Worm (Caenorhabditis elegans) whole organism, L2 larva: ENCODE results near the gene T10B5.7.

Source experiments
- C34F6.9 ChIP-seq: fragments of 150-350 bp; optimal IDR thresholded peaks from 2 replicates; lab custom pipeline; 2014; ENCODE audit warnings: missing biosample characterization, missing genetic modification characterization
- F13H6.1 ChIP-seq: sonication (generic microtip); optimal IDR thresholded peaks from 2 replicates; lab custom pipeline; 2016; ENCODE audit warnings: missing genetic modification characterization, missing compliant biosample characterization
- Y55F3AM.14 ChIP-seq: fragments of 200-800 bp; sonication (Bioruptor generic); optimal IDR thresholded peaks from 2 replicates; lab custom pipeline; 2018; ENCODE audit warnings: mild to moderate bottlenecking, missing genetic modification characterization, missing compliant biosample characterization
- ceh-16 ChIP-seq: fragments of 150-350 bp; optimal IDR thresholded peaks from 2 replicates; lab custom pipeline; 2014; ENCODE audit warnings: missing biosample characterization, missing genetic modification characterization
- ceh-82 ChIP-seq: fragments of 150-350 bp; optimal IDR thresholded peaks from 2 replicates; lab custom pipeline; 2014; ENCODE audit warnings: missing biosample characterization, missing genetic modification characterization
- crh-2 ChIP-seq: sonication (generic microtip); optimal IDR thresholded peaks from 2 replicates; lab custom pipeline; 2017; ENCODE audit warnings: missing biosample characterization, missing genetic modification characterization
- egl-27 ChIP-seq: sonication (generic microtip); optimal IDR thresholded peaks from 3 replicates; lab custom pipeline; 2017; ENCODE audit warnings: missing biosample characterization, missing genetic modification reagents, missing genetic modification characterization
- elt-3 ChIP-seq: sonication (generic microtip); optimal IDR thresholded peaks from 2 replicates; lab custom pipeline; 2017; ENCODE audit warnings: missing biosample characterization, missing genetic modification characterization
- fos-1 ChIP-seq: fragments of 150-350 bp; optimal IDR thresholded peaks from 2 replicates; lab custom pipeline; 2014; ENCODE audit warnings: missing biosample characterization, missing genetic modification characterization
- gmeb-1 ChIP-seq: fragments of 150-350 bp; optimal IDR thresholded peaks from 2 replicates; lab custom pipeline; 2014; ENCODE audit warnings: missing biosample characterization, missing genetic modification characterization
- lin-11 ChIP-seq: fragments of 150-350 bp; sonication (generic microtip); optimal IDR thresholded peaks from 2 replicates; lab custom pipeline; 2014; ENCODE audit warnings: missing biosample characterization, missing genetic modification characterization, inconsistent platforms, mixed read lengths
- lin-13 ChIP-seq: fragments of 150-350 bp; optimal IDR thresholded peaks from 2 replicates; lab custom pipeline; 2014; ENCODE audit warnings: missing biosample characterization, missing genetic modification reagents, missing genetic modification characterization
- lin-39 ChIP-seq: fragments of 150-350 bp; optimal IDR thresholded peaks from 2 replicates; lab custom pipeline; 2014; ENCODE audit warnings: missing biosample characterization, missing genetic modification reagents, missing genetic modification characterization
- lsy-2 ChIP-seq, 2 experiments: fragments of 150-350 bp in 1 of 2; sonication (generic microtip) in 1 of 2; optimal IDR thresholded peaks; 2 replicates each; lab custom pipeline; 2014 to 2017; ENCODE audit warnings: missing biosample characterization in 2 of 2, missing genetic modification characterization in 2 of 2
- mab-5 ChIP-seq: fragments of 150-350 bp; optimal IDR thresholded peaks from 2 replicates; lab custom pipeline; 2014; ENCODE audit warnings: missing biosample characterization, missing genetic modification characterization
- mbf-1 ChIP-seq: sonication (generic microtip); optimal IDR thresholded peaks from 2 replicates; lab custom pipeline; 2017; ENCODE audit warnings: missing biosample characterization, missing genetic modification characterization
- mdl-1 ChIP-seq, 2 experiments: fragments of 150-350 bp in 1 of 2; sonication (generic microtip) in 1 of 2; optimal IDR thresholded peaks; 2 replicates each; lab custom pipeline; 2017; ENCODE audit warnings: missing biosample characterization in 2 of 2, missing genetic modification characterization in 2 of 2
- nhr-11 ChIP-seq: fragments of 150-350 bp; optimal IDR thresholded peaks from 2 replicates; lab custom pipeline; 2014; ENCODE audit warnings: missing biosample characterization, missing genetic modification characterization
- nhr-12 ChIP-seq: fragments of 150-350 bp; optimal IDR thresholded peaks from 2 replicates; lab custom pipeline; 2014; ENCODE audit warnings: missing biosample characterization, missing genetic modification characterization
- nhr-129 ChIP-seq: fragments of 150-350 bp; optimal IDR thresholded peaks from 2 replicates; lab custom pipeline; 2014; ENCODE audit warnings: missing biosample characterization, missing genetic modification characterization
- nhr-21 ChIP-seq: fragments of 150-350 bp; optimal IDR thresholded peaks from 2 replicates; lab custom pipeline; 2014; ENCODE audit warnings: missing biosample characterization, missing genetic modification characterization
- nhr-237 ChIP-seq: fragments of 150-350 bp; optimal IDR thresholded peaks from 2 replicates; lab custom pipeline; 2014; ENCODE audit warnings: missing biosample characterization, missing genetic modification characterization
- nhr-25 ChIP-seq: fragments of 150-350 bp; sonication (generic microtip); optimal IDR thresholded peaks from 3 replicates; lab custom pipeline; 2014; ENCODE audit warnings: missing biosample characterization, missing genetic modification characterization
- nhr-6 ChIP-seq: fragments of 150-350 bp; optimal IDR thresholded peaks from 2 replicates; lab custom pipeline; 2014; ENCODE audit warnings: missing biosample characterization, missing genetic modification characterization
- nhr-77 ChIP-seq: fragments of 150-350 bp; optimal IDR thresholded peaks from 2 replicates; lab custom pipeline; 2014; ENCODE audit warnings: missing biosample characterization, missing genetic modification characterization
- sem-4 ChIP-seq: fragments of 150-350 bp; optimal IDR thresholded peaks from 2 replicates; lab custom pipeline; 2014; ENCODE audit warnings: missing biosample characterization, missing genetic modification reagents, missing genetic modification characterization
- skn-1 ChIP-seq: sonication (generic microtip); optimal IDR thresholded peaks from 2 replicates; lab custom pipeline; 2017; ENCODE audit warnings: missing biosample characterization, missing genetic modification characterization
- sma-3 ChIP-seq: sonication (generic microtip); optimal IDR thresholded peaks from 2 replicates; lab custom pipeline; 2016; ENCODE audit warnings: missing genetic modification reagents, missing genetic modification characterization, missing compliant biosample characterization
- sma-9 ChIP-seq, 2 experiments: fragments of 150-350 bp in 1 of 2; sonication (generic microtip) in 1 of 2; optimal IDR thresholded peaks; 2 replicates each; lab custom pipeline; 2014 to 2016; ENCODE audit warnings: missing genetic modification characterization in 2 of 2, mild to moderate bottlenecking in 1 of 2, missing biosample characterization in 1 of 2, missing compliant biosample characterization in 1 of 2, missing genetic modification reagents in 1 of 2, moderate library complexity in 1 of 2
- snpc-4 ChIP-seq: fragments of 150-350 bp; optimal IDR thresholded peaks from 2 replicates; lab custom pipeline; 2014; ENCODE audit warnings: missing biosample characterization, missing genetic modification characterization
- unc-55 ChIP-seq: fragments of 150-350 bp; sonication (generic microtip); optimal IDR thresholded peaks from 3 replicates; lab custom pipeline; 2014; ENCODE audit warnings: missing biosample characterization, missing genetic modification reagents, missing genetic modification characterization
- unc-62 ChIP-seq: fragments of 150-350 bp; optimal IDR thresholded peaks from 2 replicates; lab custom pipeline; 2014; ENCODE audit warnings: missing biosample characterization, missing genetic modification reagents, missing genetic modification characterization
- zag-1 ChIP-seq: fragments of 150-350 bp; optimal IDR thresholded peaks from 2 replicates; lab custom pipeline; 2014; ENCODE audit warnings: missing biosample characterization, missing genetic modification characterization
- ztf-1 ChIP-seq: fragments of 200-800 bp; sonication (Bioruptor generic); conservative IDR thresholded peaks from 2 replicates; pipeline ENCODE4 v1.3.6; 2022; ENCODE audit warnings: missing genetic modification characterization, missing compliant biosample characterization
- ztf-11 ChIP-seq: sonication (generic microtip); optimal IDR thresholded peaks from 2 replicates; lab custom pipeline; 2017; ENCODE audit warnings: missing biosample characterization, missing genetic modification characterization
- ztf-4 ChIP-seq: fragments of 150-350 bp; optimal IDR thresholded peaks from 2 replicates; lab custom pipeline; 2014; ENCODE audit warnings: missing biosample characterization, missing genetic modification characterization

Gene T10B5.7

DNA sequence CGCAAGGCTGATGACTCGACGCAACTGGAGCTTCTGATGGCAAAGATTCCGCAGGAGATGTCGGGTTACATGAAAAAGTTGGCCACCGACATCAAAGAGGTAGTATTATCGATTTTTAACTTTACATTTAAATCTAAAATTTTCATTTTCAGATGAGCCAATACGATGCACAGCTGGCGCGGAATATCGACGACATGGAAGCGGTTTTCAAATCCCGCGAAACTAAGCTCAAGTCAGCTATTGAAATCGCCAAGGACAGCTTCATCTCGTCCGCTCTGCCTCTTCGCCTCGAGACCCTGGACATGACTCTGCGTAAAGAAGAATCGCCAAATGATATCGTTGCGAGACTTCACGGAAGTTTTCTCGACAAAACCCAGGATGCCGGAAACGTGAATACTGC is 23.7 kb downstream of the T10B5.7 start, which contains the start of gene T10B5.3:
Gene T10B5.3, minus strand, starts transcription at position 101 of the 400 bp plus-strand sequence.
- TF ChIP-seq unc-55: no peak
- no peak for TF ChIP-seq unc-62 (GFP tag; lab: Kevin White, UChicago)
- TF ChIP-seq lin-39: no peak
- TF ChIP-seq ztf-11: no peak
- TF ChIP-seq elt-3 (tag; lab: Kevin White, UChicago): no peak
- TF ChIP-seq sem-4 (tag; lab: Kevin White, UChicago): no peak

DNA sequence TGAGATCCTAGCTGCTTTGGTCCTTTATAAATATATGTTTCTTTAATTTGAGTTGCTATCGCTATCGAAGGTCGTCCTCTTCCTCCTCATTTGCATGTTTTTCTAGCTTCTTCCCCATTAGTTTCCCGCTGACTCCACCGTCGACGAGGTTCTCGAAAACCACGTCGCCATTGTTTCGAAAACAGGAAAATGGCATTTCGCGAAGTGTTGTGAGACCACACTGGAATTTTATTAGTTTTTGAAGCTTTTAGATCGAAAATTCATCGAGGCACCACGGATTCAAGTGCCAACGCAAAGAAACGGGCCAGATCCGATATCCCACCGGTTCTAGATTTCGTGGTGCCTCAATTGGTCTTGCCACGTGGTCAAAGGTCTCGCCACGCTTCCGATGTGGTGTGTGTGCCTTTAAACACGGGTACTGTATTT is 24.5 kb downstream of the T10B5.7 start:
- TF ChIP-seq nhr-77 (tag; lab: Kevin White, UChicago) (no peak), C34F6.9 (tag; lab: Kevin White, UChicago) (no peak)

DNA sequence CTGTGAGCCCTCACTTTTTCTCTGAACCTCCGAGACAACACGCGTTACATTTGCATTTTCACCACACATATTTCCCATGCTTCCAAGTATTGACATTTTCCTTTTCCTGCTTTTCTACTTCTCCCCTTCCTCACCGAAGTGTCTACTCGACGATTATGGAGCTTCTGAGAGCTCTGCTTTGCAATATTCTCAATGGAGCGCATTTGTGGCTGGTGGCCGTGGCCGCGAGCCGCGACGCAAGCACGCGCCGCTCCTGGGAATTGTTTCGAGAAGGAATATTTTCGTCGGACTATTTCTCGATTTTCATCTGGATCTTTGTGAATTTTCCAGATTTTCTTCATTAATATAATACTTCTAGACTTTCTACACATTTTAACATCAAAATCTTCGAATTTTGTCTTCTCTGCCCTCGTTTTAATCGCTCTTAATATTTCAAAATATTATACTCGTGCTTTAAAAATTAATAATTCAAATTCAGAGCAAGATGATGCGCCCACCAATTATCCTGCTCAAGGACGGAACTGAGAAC is 25.8 kb downstream of the T10B5.7 start, which contains the start of the genes T10B5.4 and cct-7:
Gene T10B5.4, minus strand, starts transcription at position 40 of the 529 bp plus-strand sequence.
Gene cct-7, plus strand, starts transcription at position 479 of the 529 bp plus-strand sequence.
- TF ChIP-seq lsy-2 (tag; optimal IDR thresholded peaks at IDR 0.05; lab: Kevin White, UChicago) (peak; percentile 54 to 91), zag-1 (tag; lab: Kevin White, UChicago) (peak; percentile 96), ceh-82 (tag; lab: Kevin White, UChicago) (no peak), F13H6.1 (tag; lab: Kevin White, UChicago) (peak; percentile 87), ztf-11 (no peak), sma-9 (GFP tag; optimal IDR thresholded peaks at IDR 0.05; lab: Kevin White, UChicago) (peak; percentile 70), sma-9 (tag; optimal IDR thresholded peaks at IDR 0.05; lab: Kevin White, UChicago) (no peak), fos-1 (peak; percentile 84), nhr-77 (tag; lab: Kevin White, UChicago) (no peak), nhr-129 (tag; lab: Kevin White, UChicago) (peak; percentile 93), sma-3 (GFP tag; lab: Kevin White, UChicago) (peak; percentile 65), elt-3 (tag; lab: Kevin White, UChicago) (no peak), unc-55 (peak; percentile 97), lin-13 (peak; percentile 94), mdl-1 (tag; optimal IDR thresholded peaks at IDR 0.05; lab: Kevin White, UChicago) (peak in 1 of 2 experiments; percentile 80), lin-11 (tag; lab: Kevin White, UChicago) (peak; percentile 84), nhr-25 (tag; lab: Kevin White, UChicago) (peak; percentile 26), skn-1 (tag; lab: Kevin White, UChicago) (peak; percentile 10), crh-2 (peak; percentile 93), mab-5 (tag; lab: Kevin White, UChicago) (peak; percentile 66), ceh-16 (tag; lab: Kevin White, UChicago) (no peak), nhr-12 (tag; lab: Kevin White, UChicago) (no peak), nhr-21 (tag; lab: Kevin White, UChicago) (peak; percentile 67), egl-27 (tag; lab: Kevin White, UChicago) (peak; percentile 75), gmeb-1 (tag; lab: Kevin White, UChicago) (peak; percentile 67), nhr-6 (peak; percentile 51), ztf-4 (tag; lab: Kevin White, UChicago) (peak; percentile 40), lin-39 (no peak), sem-4 (tag; lab: Kevin White, UChicago) (peak; percentile 71), nhr-237 (tag; lab: Kevin White, UChicago) (no peak), snpc-4 (peak; percentile 65), Y55F3AM.14 (GFP tag; lab: Kevin White, UChicago) (peak; percentile 72), mbf-1 (tag; lab: Kevin White, UChicago) (no peak), ztf-1 (GFP tag; lab: Robert Waterston, UW) (no peak), C34F6.9 (tag; lab: Kevin White, UChicago) (peak; percentile 98), unc-62 (GFP tag; lab: Kevin White, UChicago) (no peak)

DNA sequence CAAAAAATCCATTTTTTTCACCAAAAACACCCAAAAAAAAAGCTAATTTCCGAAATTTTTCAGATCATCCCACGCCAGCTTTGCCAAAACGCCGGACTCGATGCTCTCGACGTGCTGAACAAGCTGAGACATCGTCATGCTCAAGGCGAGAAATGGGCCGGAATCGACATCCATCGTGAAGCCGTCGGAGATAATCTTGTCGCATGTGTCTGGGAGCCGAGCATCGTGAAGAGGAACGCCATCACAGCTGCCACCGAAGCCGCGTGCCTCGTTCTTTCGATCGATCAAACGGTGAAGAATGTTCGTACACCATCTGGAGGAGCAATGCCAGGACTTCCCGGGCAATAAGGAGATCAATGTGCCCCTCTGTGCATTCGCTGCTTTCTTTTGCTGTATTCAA is 28.8 kb downstream of the T10B5.7 start:
- TF ChIP-seq unc-55: no peak
- no peak for TF ChIP-seq nhr-129 (tag; lab: Kevin White, UChicago)
- TF ChIP-seq C34F6.9 (tag; lab: Kevin White, UChicago): no peak
- no peak for TF ChIP-seq sma-3 (GFP tag; lab: Kevin White, UChicago)
- TF ChIP-seq nhr-11: no peak
- no peak for TF ChIP-seq nhr-25 (tag; lab: Kevin White, UChicago)
- no peak for TF ChIP-seq Y55F3AM.14 (GFP tag; lab: Kevin White, UChicago)
